Fruit fly (Drosophila melanogaster) whole organism, embryonic: Measurements from ENCODE around the gene CG31948.

Experiments used
- Atf6 ChIP-seq: fragments of 200-800 bp; sonication (Bioruptor generic); IDR thresholded peaks from 2 replicates; pipeline ENCODE4 v1.3.6; 2022; ENCODE audit warnings: missing biosample characterization, missing genetic modification characterization
- CG10209 ChIP-seq: fragments of 200-800 bp; sonication (Bioruptor generic); optimal IDR thresholded peaks from 3 replicates; lab custom pipeline; 2017; ENCODE audit warnings: missing biosample characterization, mild to moderate bottlenecking, missing genetic modification characterization, missing genetic modification reagents
- CG1024 ChIP-seq: fragments of 200-800 bp; sonication (Bioruptor generic); IDR thresholded peaks from 2 replicates; pipeline ENCODE4 v1.3.6; 2022; ENCODE audit warnings: missing biosample characterization, missing genetic modification characterization
- CG10321 ChIP-seq: fragments of 200-800 bp; sonication (Bioruptor generic); IDR thresholded peaks from 2 replicates; pipeline ENCODE4 v1.3.6; 2022; ENCODE audit warnings: missing biosample characterization, missing genetic modification characterization
- CG11504 ChIP-seq: fragments of 200-800 bp; sonication (Bioruptor generic); optimal IDR thresholded peaks from 3 replicates; lab custom pipeline; 2019; ENCODE audit warnings: missing biosample characterization, mild to moderate bottlenecking, missing genetic modification characterization, moderate library complexity
- CG11695 ChIP-seq: fragments of 200-800 bp; sonication (Bioruptor generic); IDR thresholded peaks from 3 replicates; pipeline ENCODE4 v1.3.6; 2022; ENCODE audit warnings: missing biosample characterization, missing genetic modification characterization
- CG12391 ChIP-seq: fragments of 200-800 bp; sonication (Bioruptor generic); optimal IDR thresholded peaks from 3 replicates; lab custom pipeline; 2018; ENCODE audit warnings: missing biosample characterization, mild to moderate bottlenecking, missing genetic modification characterization, moderate library complexity
- CG12769 ChIP-seq: fragments of 200-800 bp; sonication (Bioruptor generic); optimal IDR thresholded peaks from 2 replicates; lab custom pipeline; 2019; ENCODE audit warnings: missing biosample characterization, mild to moderate bottlenecking, missing genetic modification characterization, moderate library complexity
- CG13424 ChIP-seq: fragments of 200-800 bp; sonication (Bioruptor generic); optimal IDR thresholded peaks from 2 replicates; lab custom pipeline; 2019; ENCODE audit warnings: missing biosample characterization, mild to moderate bottlenecking, missing genetic modification characterization, moderate library complexity
- CG14441 ChIP-seq: fragments of 200-800 bp; sonication (Bioruptor generic); IDR thresholded peaks from 2 replicates; pipeline ENCODE4 v1.3.6; 2022; ENCODE audit warnings: missing biosample characterization, missing genetic modification characterization
- CG15011 ChIP-seq: fragments of 200-800 bp; sonication (Bioruptor generic); optimal IDR thresholded peaks from 3 replicates; lab custom pipeline; 2018; ENCODE audit warnings: missing biosample characterization, mild to moderate bottlenecking, missing genetic modification characterization
- CG16813 ChIP-seq: fragments of 200-800 bp; sonication (Bioruptor generic); IDR thresholded peaks from 3 replicates; pipeline ENCODE4 v1.3.6; 2022; ENCODE audit warnings: missing biosample characterization, missing genetic modification characterization; ENCODE audit not compliant: partially characterized antibody
- CG31365 ChIP-seq: fragments of 200-800 bp; sonication (Bioruptor generic); optimal IDR thresholded peaks from 2 replicates; lab custom pipeline; 2018; ENCODE audit warnings: missing biosample characterization, mild to moderate bottlenecking, missing genetic modification characterization
- CG3838 ChIP-seq: fragments of 200-800 bp; sonication (Bioruptor generic); optimal IDR thresholded peaks from 3 replicates; lab custom pipeline; 2016; ENCODE audit warnings: missing biosample characterization, missing genetic modification characterization
- CG4282 ChIP-seq: fragments of 200-800 bp; sonication (Bioruptor generic); optimal IDR thresholded peaks from 2 replicates; lab custom pipeline; 2016; ENCODE audit warnings: missing biosample characterization, missing genetic modification characterization
- CG4617 ChIP-seq: fragments of 200-800 bp; sonication (Bioruptor generic); optimal IDR thresholded peaks from 3 replicates; lab custom pipeline; 2016; ENCODE audit warnings: missing biosample characterization, missing genetic modification characterization, borderline replicate concordance
- Camta ChIP-seq: fragments of 200-800 bp; sonication (Bioruptor generic); optimal IDR thresholded peaks from 2 replicates; lab custom pipeline; 2016; ENCODE audit warnings: missing biosample characterization, missing genetic modification characterization
- D19A ChIP-seq: fragments of 200-800 bp; optimal IDR thresholded peaks from 3 replicates; lab custom pipeline; 2019; ENCODE audit warnings: missing biosample characterization, mild to moderate bottlenecking, missing genetic modification characterization, moderate library complexity
- Dip2 ChIP-seq: fragments of 200-800 bp; sonication (Bioruptor generic); IDR thresholded peaks from 2 replicates; pipeline ENCODE4 v1.3.6; 2022; ENCODE audit warnings: missing biosample characterization, missing genetic modification characterization
- Doc3 ChIP-seq: fragments of 200-800 bp; sonication (Bioruptor generic); IDR thresholded peaks from 3 replicates; pipeline ENCODE4 v1.3.6; 2022; ENCODE audit warnings: missing biosample characterization, missing genetic modification characterization; ENCODE audit not compliant: partially characterized antibody
- Fer1 ChIP-seq: fragments of 200-800 bp; sonication (Bioruptor generic); optimal IDR thresholded peaks from 2 replicates; lab custom pipeline; 2017; ENCODE audit warnings: missing biosample characterization, mild to moderate bottlenecking, missing genetic modification characterization
- Gug ChIP-seq: fragments of 200-800 bp; sonication (Bioruptor generic); IDR thresholded peaks from 4 replicates; pipeline ENCODE4 v1.3.6; 2022; ENCODE audit warnings: missing biosample characterization, missing genetic modification characterization
- Hr39 ChIP-seq: fragments of >200 bp; optimal IDR thresholded peaks from 2 replicates; lab custom pipeline; 2017
- Hr51 ChIP-seq, 2 experiments: fragments of 200-800 bp; sonication (Bioruptor generic); optimal IDR thresholded peaks; 2 replicates in 1 of 2; 3 replicates in 1 of 2; lab custom pipeline; 2016 to 2018; ENCODE audit warnings: missing biosample characterization in 2 of 2, missing genetic modification characterization in 2 of 2, mild to moderate bottlenecking in 1 of 2, moderate library complexity in 1 of 2
- NK7.1 ChIP-seq: fragments of 200-800 bp; sonication (Bioruptor generic); optimal IDR thresholded peaks from 3 replicates; lab custom pipeline; 2016; ENCODE audit warnings: missing biosample characterization, missing genetic modification characterization
- Neu2 ChIP-seq: fragments of 200-800 bp; sonication (Bioruptor generic); optimal IDR thresholded peaks from 3 replicates; lab custom pipeline; 2016; ENCODE audit warnings: missing biosample characterization, missing genetic modification characterization, borderline replicate concordance
- Pdp1 ChIP-seq, 2 experiments: fragments of 200-800 bp; sonication (Bioruptor generic); optimal IDR thresholded peaks; 3 replicates each; lab custom pipeline; 2016; ENCODE audit warnings: missing biosample characterization in 2 of 2, missing genetic modification characterization in 2 of 2, mild to moderate bottlenecking in 1 of 2, moderate library complexity in 1 of 2
- Poxn ChIP-seq: fragments of 200-800 bp; sonication (Bioruptor generic); IDR thresholded peaks from 2 replicates; pipeline ENCODE4 v1.3.6; 2022; ENCODE audit warnings: missing biosample characterization, missing genetic modification characterization
- Scr ChIP-seq: fragments of 200-800 bp; sonication (Bioruptor generic); IDR thresholded peaks from 2 replicates; pipeline ENCODE4 v1.3.6; 2022; ENCODE audit warnings: missing biosample characterization, missing genetic modification characterization; ENCODE audit not compliant: partially characterized antibody
- Sry-β ChIP-seq: fragments of 200-800 bp; sonication (Bioruptor generic); optimal IDR thresholded peaks from 2 replicates; lab custom pipeline; 2018; ENCODE audit warnings: missing biosample characterization, mild to moderate bottlenecking, missing genetic modification characterization, moderate library complexity
- abd-A ChIP-seq: fragments of 200-800 bp; sonication (Bioruptor generic); optimal IDR thresholded peaks from 3 replicates; lab custom pipeline; 2019; ENCODE audit warnings: missing biosample characterization, mild to moderate bottlenecking, missing genetic modification characterization, moderate library complexity
- bsh ChIP-seq, 2 experiments: fragments of 200-800 bp; sonication (Bioruptor generic); optimal IDR thresholded peaks; 2 replicates each; lab custom pipeline; 2017 to 2018; ENCODE audit warnings: mild to moderate bottlenecking in 2 of 2, missing biosample characterization in 2 of 2, missing genetic modification characterization in 2 of 2, moderate library complexity in 1 of 2
- cato ChIP-seq: fragments of 200-800 bp; sonication (Bioruptor generic); optimal IDR thresholded peaks from 2 replicates; lab custom pipeline; 2016; ENCODE audit warnings: missing biosample characterization, missing genetic modification characterization, borderline replicate concordance
- danr ChIP-seq: fragments of 200-800 bp; sonication (Bioruptor generic); IDR thresholded peaks from 2 replicates; pipeline ENCODE4 v1.3.6; 2022; ENCODE audit warnings: missing biosample characterization, missing genetic modification characterization
- fd102C ChIP-seq: fragments of 200-800 bp; sonication (Bioruptor generic); optimal IDR thresholded peaks from 2 replicates; lab custom pipeline; 2018; ENCODE audit warnings: missing biosample characterization, mild to moderate bottlenecking, missing genetic modification characterization, moderate library complexity
- fd64A ChIP-seq: fragments of 200-800 bp; sonication (Bioruptor generic); optimal IDR thresholded peaks from 3 replicates; lab custom pipeline; 2018; ENCODE audit warnings: missing biosample characterization, mild to moderate bottlenecking, missing genetic modification characterization
- grau ChIP-seq: fragments of 200-800 bp; optimal IDR thresholded peaks from 3 replicates; lab custom pipeline; 2019; ENCODE audit warnings: missing biosample characterization, mild to moderate bottlenecking, missing genetic modification characterization, moderate library complexity
- kay ChIP-seq: fragments of 200-800 bp; sonication (Bioruptor generic); optimal IDR thresholded peaks from 2 replicates; lab custom pipeline; 2016; ENCODE audit warnings: missing biosample characterization, missing genetic modification characterization
- klu ChIP-seq: fragments of 200-800 bp; sonication (Bioruptor generic); IDR thresholded peaks from 2 replicates; pipeline ENCODE4 v1.3.6; 2022; ENCODE audit warnings: missing biosample characterization, missing genetic modification characterization
- lab ChIP-seq: fragments of 200-800 bp; sonication (Bioruptor generic); optimal IDR thresholded peaks from 3 replicates; lab custom pipeline; 2017; ENCODE audit warnings: missing biosample characterization, missing genetic modification characterization, mild to moderate bottlenecking, moderate library complexity, missing genetic modification reagents
- lola ChIP-seq, 3 experiments: fragments of >200 bp in 2 of 3; fragments of 200-800 bp in 1 of 3; sonication (Bioruptor generic) in 1 of 3; optimal IDR thresholded peaks; 2 replicates each; lab custom pipeline; 2017 to 2019; ENCODE audit warnings: missing biosample characterization in 3 of 3, missing genetic modification characterization in 3 of 3, mild to moderate bottlenecking in 1 of 3, moderate library complexity in 1 of 3
- luna ChIP-seq: fragments of 200-800 bp; sonication (Bioruptor generic); optimal IDR thresholded peaks from 2 replicates; lab custom pipeline; 2016; ENCODE audit warnings: missing biosample characterization, missing genetic modification characterization
- peb ChIP-seq: fragments of 200-800 bp; sonication (Bioruptor generic); IDR thresholded peaks from 2 replicates; pipeline ENCODE4 v1.3.6; 2022; ENCODE audit warnings: missing biosample characterization, missing genetic modification characterization
- row ChIP-seq: fragments of 200-800 bp; sonication (Bioruptor generic); IDR thresholded peaks from 3 replicates; pipeline ENCODE4 v1.3.6; 2022; ENCODE audit warnings: missing biosample characterization, missing genetic modification characterization
- sob ChIP-seq: fragments of 200-800 bp; sonication (Bioruptor generic); IDR thresholded peaks from 2 replicates; pipeline ENCODE4 v1.3.6; 2022; ENCODE audit warnings: missing biosample characterization, missing genetic modification characterization
- tio ChIP-seq: fragments of 200-800 bp; sonication (Bioruptor generic); optimal IDR thresholded peaks from 2 replicates; lab custom pipeline; 2017; ENCODE audit warnings: missing biosample characterization, missing genetic modification characterization, inconsistent platforms
- tll ChIP-seq, 2 experiments: fragments of 200-800 bp in 1 of 2; fragments of >200 bp in 1 of 2; sonication (Bioruptor generic) in 1 of 2; optimal IDR thresholded peaks; 2 replicates each; lab custom pipeline; 2017 to 2019; ENCODE audit warnings: missing biosample characterization in 2 of 2, missing genetic modification characterization in 2 of 2, mild to moderate bottlenecking in 1 of 2, moderate library complexity in 1 of 2
- trh ChIP-seq: fragments of 200-800 bp; sonication (Bioruptor generic); optimal IDR thresholded peaks from 2 replicates; lab custom pipeline; 2016; ENCODE audit warnings: missing biosample characterization, missing genetic modification characterization
- ttk ChIP-seq: fragments of 200-800 bp; sonication (Bioruptor generic); IDR thresholded peaks from 2 replicates; pipeline ENCODE4 v2.1.2; 2022; ENCODE audit warnings: missing biosample characterization, missing genetic modification characterization
- wor ChIP-seq: fragments of 200-800 bp; sonication (Bioruptor generic); IDR thresholded peaks from 2 replicates; pipeline ENCODE4 v1.3.6; 2022; ENCODE audit warnings: missing biosample characterization, missing genetic modification characterization
- zen2 ChIP-seq: fragments of 200-800 bp; sonication (Bioruptor generic); IDR thresholded peaks from 3 replicates; pipeline ENCODE4 v1.3.6; 2022; ENCODE audit warnings: missing biosample characterization, missing genetic modification characterization; ENCODE audit not compliant: partially characterized antibody

The CG31948 gene

dm6 chr2L:2394872-2395271, 21.6 kb downstream of the CG31948 start (continued):
- TF ChIP-seq CG10209 (GFP tag; lab: Kevin White, UChicago) (no peak), CG14441 (GFP tag; lab: Robert Waterston, UW) (no peak), luna (GFP tag; lab: Kevin White, UChicago) (no peak), zen2 (GFP tag; lab: Robert Waterston, UW) (no peak), wor (GFP tag; lab: Robert Waterston, UW) (no peak), CG15011 (GFP tag; lab: Kevin White, UChicago) (no peak), Dip2 (no peak), tll (GFP tag; optimal IDR thresholded peaks at IDR 0.05; lab: Kevin White, UChicago) (no peak), CG13424 (tag; lab: Kevin White, UChicago) (peak; percentile 10), CG10321 (GFP tag; lab: Robert Waterston, UW) (no peak), fd64A (GFP tag; lab: Kevin White, UChicago) (no peak), Hr51 (GFP tag; optimal IDR thresholded peaks at IDR 0.05; lab: Kevin White, UChicago) (peak in 1 of 2 experiments; percentile 6), sob (GFP tag; lab: Robert Waterston, UW) (no peak), NK7.1 (GFP tag; lab: Kevin White, UChicago) (no peak), Fer1 (GFP tag; lab: Kevin White, UChicago) (peak; percentile 18), Poxn (GFP tag; lab: Robert Waterston, UW) (no peak), CG1024 (no peak), bsh (GFP tag; optimal IDR thresholded peaks at IDR 0.05; lab: Kevin White, UChicago) (peak in 1 of 2 experiments; percentile 23), CG11695 (GFP tag; lab: Robert Waterston, UW) (no peak), Atf6 (no peak), CG4282 (GFP tag; lab: Kevin White, UChicago) (no peak), CG11504 (peak; percentile 40), row (peak; percentile 47; the same call in 2 of the 3 replicates), Neu2 (no peak), Pdp1 (GFP tag; optimal IDR thresholded peaks at IDR 0.05; lab: Kevin White, UChicago) (no peak), danr (GFP tag; lab: Robert Waterston, UW) (no peak), Camta (no peak), trh (GFP tag; lab: Kevin White, UChicago) (no peak), CG3838 (GFP tag; lab: Kevin White, UChicago) (no peak), CG12391 (tag; lab: Kevin White, UChicago) (no peak), CG16813 (GFP tag; lab: Robert Waterston, UW) (no peak), Hr39 (lab: Kevin White, UChicago) (no peak), Gug (no peak), lola (GFP tag; optimal IDR thresholded peaks at IDR 0.05; lab: Kevin White, UChicago) (no peak), lab (peak; percentile 35), Scr (GFP tag; lab: Robert Waterston, UW) (no peak), Sry-β (no peak), fd102C (no peak), grau (no peak), abd-A (tag; lab: Kevin White, UChicago) (no peak), CG31365 (tag; lab: Kevin White, UChicago) (no peak), CG4617 (GFP tag; lab: Kevin White, UChicago) (no peak), Doc3 (GFP tag; lab: Robert Waterston, UW) (no peak), D19A (no peak), peb (no peak), CG12769 (tag; lab: Kevin White, UChicago) (no peak), kay (GFP tag; lab: Kevin White, UChicago) (no peak), klu (GFP tag; lab: Robert Waterston, UW) (no peak), cato (GFP tag; lab: Kevin White, UChicago) (no peak), tio (GFP tag; lab: Kevin White, UChicago) (no peak), ttk (GFP tag; lab: Robert Waterston, UW) (no peak)
